Fruit fly (Drosophila melanogaster) whole organism, embryonic: Measurements from ENCODE around the gene CG31871.

Experiments used
- B-H2 ChIP-seq: fragments of 200-800 bp; sonication (Bioruptor generic); optimal IDR thresholded peaks from 2 replicates; lab custom pipeline; 2018; ENCODE audit warnings: missing biosample characterization, mild to moderate bottlenecking, missing genetic modification characterization
- CG10366 ChIP-seq: fragments of 200-800 bp; sonication (Bioruptor generic); IDR thresholded peaks from 2 replicates; pipeline ENCODE4 v1.3.6; 2022; ENCODE audit warnings: missing biosample characterization, missing genetic modification characterization
- CG10654 ChIP-seq: fragments of 200-800 bp; sonication (Bioruptor generic); optimal IDR thresholded peaks from 2 replicates; lab custom pipeline; 2016; ENCODE audit warnings: missing biosample characterization, missing genetic modification characterization
- CG11723 ChIP-seq: fragments of 200-800 bp; sonication (Bioruptor generic); optimal IDR thresholded peaks from 2 replicates; lab custom pipeline; 2017; ENCODE audit warnings: missing biosample characterization, mild to moderate bottlenecking, missing genetic modification characterization
- CG12391 ChIP-seq: fragments of 200-800 bp; sonication (Bioruptor generic); optimal IDR thresholded peaks from 3 replicates; lab custom pipeline; 2018; ENCODE audit warnings: missing biosample characterization, mild to moderate bottlenecking, missing genetic modification characterization, moderate library complexity
- CG13287 ChIP-seq: fragments of 200-800 bp; sonication (Bioruptor generic); IDR thresholded peaks from 2 replicates; pipeline ENCODE4 v1.3.6; 2022; ENCODE audit warnings: missing biosample characterization, missing genetic modification characterization; ENCODE audit not compliant: partially characterized antibody
- CG15011 ChIP-seq: fragments of 200-800 bp; sonication (Bioruptor generic); optimal IDR thresholded peaks from 3 replicates; lab custom pipeline; 2018; ENCODE audit warnings: missing biosample characterization, mild to moderate bottlenecking, missing genetic modification characterization
- CG1792 ChIP-seq: fragments of 200-800 bp; sonication (Bioruptor generic); optimal IDR thresholded peaks from 2 replicates; lab custom pipeline; 2016; ENCODE audit warnings: missing biosample characterization, missing genetic modification characterization
- CG18011 ChIP-seq: fragments of 200-800 bp; sonication (Bioruptor generic); optimal IDR thresholded peaks from 2 replicates; lab custom pipeline; 2017; ENCODE audit warnings: missing biosample characterization, missing genetic modification characterization, mild to moderate bottlenecking, moderate library complexity, missing genotype
- CG18599 ChIP-seq: fragments of 200-800 bp; sonication (Bioruptor generic); optimal IDR thresholded peaks from 3 replicates; lab custom pipeline; 2017; ENCODE audit warnings: missing biosample characterization, missing genetic modification characterization, mild to moderate bottlenecking, moderate library complexity, missing genetic modification reagents
- CG2120 ChIP-seq: fragments of 200-800 bp; sonication (Bioruptor generic); optimal IDR thresholded peaks from 3 replicates; lab custom pipeline; 2016; ENCODE audit warnings: missing biosample characterization, missing genetic modification characterization
- CG2199 ChIP-seq: fragments of 200-800 bp; sonication (Bioruptor generic); IDR thresholded peaks from 3 replicates; pipeline ENCODE4 v1.3.6; 2022; ENCODE audit warnings: missing biosample characterization, missing genetic modification characterization
- CG2875 ChIP-seq: fragments of 200-800 bp; sonication (Bioruptor generic); optimal IDR thresholded peaks from 2 replicates; lab custom pipeline; 2017; ENCODE audit warnings: missing biosample characterization, mild to moderate bottlenecking, missing genetic modification characterization, missing genetic modification reagents
- CG31441 ChIP-seq: fragments of 200-800 bp; sonication (Bioruptor generic); IDR thresholded peaks from 2 replicates; pipeline ENCODE4 v1.3.6; 2022; ENCODE audit warnings: missing biosample characterization, missing genetic modification characterization
- CG4282 ChIP-seq: fragments of 200-800 bp; sonication (Bioruptor generic); optimal IDR thresholded peaks from 2 replicates; lab custom pipeline; 2016; ENCODE audit warnings: missing biosample characterization, missing genetic modification characterization
- CG4404 ChIP-seq: fragments of 200-800 bp; sonication (Bioruptor generic); IDR thresholded peaks from 2 replicates; pipeline ENCODE4 v1.3.6; 2022; ENCODE audit warnings: missing biosample characterization, missing genetic modification characterization
- CG4707 ChIP-seq: fragments of 200-800 bp; sonication (Bioruptor generic); optimal IDR thresholded peaks from 2 replicates; lab custom pipeline; 2018; ENCODE audit warnings: missing biosample characterization, mild to moderate bottlenecking, missing genetic modification characterization, moderate library complexity
- CG6689 ChIP-seq: fragments of 200-800 bp; sonication (Bioruptor generic); IDR thresholded peaks from 2 replicates; pipeline ENCODE4 v1.3.6; 2022; ENCODE audit warnings: missing biosample characterization, missing genetic modification characterization
- CG6813 ChIP-seq: fragments of 200-800 bp; sonication (Bioruptor generic); optimal IDR thresholded peaks from 2 replicates; lab custom pipeline; 2017; ENCODE audit warnings: missing biosample characterization, missing genetic modification characterization, mild to moderate bottlenecking, moderate library complexity, missing genetic modification reagents
- CG9215 ChIP-seq: fragments of 200-800 bp; sonication (Bioruptor generic); IDR thresholded peaks from 2 replicates; pipeline ENCODE4 v1.3.6; 2022; ENCODE audit warnings: missing biosample characterization, missing genetic modification characterization
- D19B ChIP-seq: fragments of 200-800 bp; sonication (Bioruptor generic); optimal IDR thresholded peaks from 2 replicates; lab custom pipeline; 2017; ENCODE audit warnings: missing biosample characterization, mild to moderate bottlenecking, missing genetic modification characterization
- Dbx ChIP-seq: fragments of 200-800 bp; sonication (Bioruptor generic); IDR thresholded peaks from 3 replicates; pipeline ENCODE4 v1.3.6; 2022; ENCODE audit warnings: missing biosample characterization, missing genetic modification characterization
- Dfd ChIP-seq, 2 experiments: fragments of >200 bp; optimal IDR thresholded peaks; 2 replicates each; lab custom pipeline; 2017; ENCODE audit warnings: missing biosample characterization in 2 of 2, missing genetic modification characterization in 2 of 2
- Dp ChIP-seq: fragments of 200-800 bp; sonication (Bioruptor generic); optimal IDR thresholded peaks from 2 replicates; lab custom pipeline; 2018; ENCODE audit warnings: missing biosample characterization, mild to moderate bottlenecking, missing genetic modification characterization, moderate library complexity
- Ets97D ChIP-seq: fragments of 200-800 bp; sonication (Bioruptor generic); optimal IDR thresholded peaks from 3 replicates; lab custom pipeline; 2016; ENCODE audit warnings: missing biosample characterization, missing genetic modification characterization
- HLH4C ChIP-seq: fragments of 200-800 bp; sonication (Bioruptor generic); IDR thresholded peaks from 3 replicates; pipeline ENCODE4 v1.3.6; 2022; ENCODE audit warnings: missing biosample characterization, missing genetic modification characterization; ENCODE audit not compliant: partially characterized antibody
- HLH54F ChIP-seq: fragments of 200-800 bp; sonication (Bioruptor generic); optimal IDR thresholded peaks from 3 replicates; lab custom pipeline; 2016; ENCODE audit warnings: missing biosample characterization, missing genetic modification characterization
- Kr ChIP-seq: fragments of 200-800 bp; sonication (Bioruptor generic); optimal IDR thresholded peaks from 2 replicates; lab custom pipeline; 2017; ENCODE audit warnings: missing biosample characterization, mild to moderate bottlenecking, missing genetic modification characterization
- Lim3 ChIP-seq: fragments of 200-800 bp; sonication (Bioruptor generic); IDR thresholded peaks from 2 replicates; pipeline ENCODE4 v1.3.6; 2022; ENCODE audit warnings: missing biosample characterization, missing genetic modification characterization
- MTF-1 ChIP-seq: fragments of 200-800 bp; sonication (Bioruptor generic); optimal IDR thresholded peaks from 2 replicates; lab custom pipeline; 2018; ENCODE audit warnings: missing biosample characterization, mild to moderate bottlenecking, missing genetic modification characterization, borderline replicate concordance
- NK7.1 ChIP-seq: fragments of 200-800 bp; sonication (Bioruptor generic); optimal IDR thresholded peaks from 3 replicates; lab custom pipeline; 2016; ENCODE audit warnings: missing biosample characterization, missing genetic modification characterization
- NfI ChIP-seq: fragments of 200-800 bp; sonication (Bioruptor generic); optimal IDR thresholded peaks from 3 replicates; lab custom pipeline; 2018; ENCODE audit warnings: missing biosample characterization, mild to moderate bottlenecking, missing genetic modification characterization, moderate library complexity
- bab2 ChIP-seq: fragments of 200-800 bp; sonication (Bioruptor generic); optimal IDR thresholded peaks from 2 replicates; lab custom pipeline; 2016; ENCODE audit warnings: missing biosample characterization, missing genetic modification characterization
- chm ChIP-seq: fragments of 200-800 bp; sonication (Bioruptor generic); IDR thresholded peaks from 2 replicates; pipeline ENCODE4 v1.3.6; 2022; ENCODE audit warnings: missing biosample characterization, missing genetic modification characterization
- da ChIP-seq: fragments of 200-800 bp; sonication (Bioruptor generic); optimal IDR thresholded peaks from 2 replicates; lab custom pipeline; 2016; ENCODE audit warnings: missing biosample characterization, missing genetic modification characterization
- fd96Cb ChIP-seq: fragments of 200-800 bp; sonication (Bioruptor generic); optimal IDR thresholded peaks from 2 replicates; lab custom pipeline; 2018; ENCODE audit warnings: missing biosample characterization, mild to moderate bottlenecking, missing genetic modification characterization, moderate library complexity
- gfzf ChIP-seq: fragments of 200-800 bp; sonication (Bioruptor generic); optimal IDR thresholded peaks from 2 replicates; lab custom pipeline; 2016; ENCODE audit warnings: missing biosample characterization, mild to moderate bottlenecking, missing genetic modification characterization, moderate library complexity
- gsb ChIP-seq: fragments of 200-800 bp; sonication (Bioruptor generic); IDR thresholded peaks from 2 replicates; pipeline ENCODE4 v1.3.6; 2022; ENCODE audit warnings: missing biosample characterization, missing genetic modification characterization
- gt ChIP-seq: fragments of 200-800 bp; sonication (Bioruptor generic); IDR thresholded peaks from 2 replicates; pipeline ENCODE4 v1.3.6; 2022; ENCODE audit warnings: missing biosample characterization, missing genetic modification characterization
- hbn ChIP-seq: fragments of 200-800 bp; sonication (Bioruptor generic); IDR thresholded peaks from 2 replicates; pipeline ENCODE4 v1.3.6; 2022; ENCODE audit warnings: missing biosample characterization, missing genetic modification characterization; ENCODE audit not compliant: partially characterized antibody
- hkb ChIP-seq, 2 experiments: fragments of 200-800 bp in 1 of 2; fragments of >200 bp in 1 of 2; sonication (Bioruptor generic) in 1 of 2; IDR thresholded peaks in 1 of 2; optimal IDR thresholded peaks in 1 of 2; 2 replicates each; pipeline versions ENCODE4 v1.3.6 to Lab custom; 2017 to 2022; ENCODE audit warnings: missing biosample characterization in 1 of 2, missing genetic modification characterization in 1 of 2
- jing ChIP-seq: fragments of 200-800 bp; sonication (Bioruptor generic); optimal IDR thresholded peaks from 2 replicates; lab custom pipeline; 2018; ENCODE audit warnings: missing biosample characterization, mild to moderate bottlenecking, missing genetic modification characterization
- lbe ChIP-seq: fragments of 200-800 bp; sonication (Bioruptor generic); optimal IDR thresholded peaks from 2 replicates; lab custom pipeline; 2016; ENCODE audit warnings: missing biosample characterization, mild to moderate bottlenecking, missing genetic modification characterization
- nerfin-2 ChIP-seq: fragments of 200-800 bp; sonication (Bioruptor generic); IDR thresholded peaks from 2 replicates; pipeline ENCODE4 v1.3.6; 2022; ENCODE audit warnings: missing biosample characterization, missing genetic modification characterization; ENCODE audit not compliant: partially characterized antibody
- psq ChIP-seq: fragments of 200-800 bp; sonication (Bioruptor generic); optimal IDR thresholded peaks from 2 replicates; lab custom pipeline; 2017; ENCODE audit warnings: missing biosample characterization, missing genetic modification characterization
- sc ChIP-seq, 3 experiments: fragments of >200 bp in 2 of 3; fragments of 200-800 bp in 1 of 3; sonication (Bioruptor generic) in 1 of 3; optimal IDR thresholded peaks; 2 replicates in 2 of 3; 3 replicates in 1 of 3; lab custom pipeline; 2017; ENCODE audit warnings: mild to moderate bottlenecking in 1 of 3, missing biosample characterization in 1 of 3, missing genetic modification characterization in 1 of 3, missing genetic modification reagents in 1 of 3
- slou ChIP-seq: fragments of 200-800 bp; sonication (Bioruptor generic); optimal IDR thresholded peaks from 3 replicates; lab custom pipeline; 2016; ENCODE audit warnings: missing biosample characterization, missing genetic modification characterization
- stwl ChIP-seq: fragments of 200-800 bp; sonication (Bioruptor generic); optimal IDR thresholded peaks from 3 replicates; lab custom pipeline; 2018; ENCODE audit warnings: missing biosample characterization, mild to moderate bottlenecking, missing genetic modification characterization, moderate library complexity
- wdn ChIP-seq: fragments of 200-800 bp; sonication (Bioruptor generic); IDR thresholded peaks from 2 replicates; pipeline ENCODE4 v1.3.6; 2022; ENCODE audit warnings: missing biosample characterization, missing genetic modification characterization

Gene CG31871

DNA sequence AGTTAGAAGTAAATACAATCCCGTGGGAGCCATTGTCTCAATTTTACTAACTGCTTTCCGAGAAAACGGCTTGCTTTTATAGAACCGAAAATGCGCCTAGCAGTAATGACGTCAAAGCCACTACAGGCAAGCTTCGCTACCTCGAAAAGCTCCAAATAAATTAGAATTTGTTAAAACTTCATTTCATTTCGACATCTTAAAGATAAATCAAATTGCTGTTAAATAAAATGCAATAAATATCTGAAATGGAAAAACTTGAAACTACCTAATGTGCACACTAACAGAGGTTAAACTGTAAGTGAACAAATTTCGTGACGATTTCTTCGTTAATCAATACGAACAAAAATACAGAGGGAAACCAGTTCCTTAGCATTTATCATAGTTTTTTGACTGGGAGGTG is 36.1 kb downstream of the CG31871 start, which contains the start of gene CG7300 (continued):
- TF ChIP-seq nerfin-2 (no peak), CG18011 (no peak), CG9215 (GFP tag; lab: Robert Waterston, UW) (peak; percentile 61), Dp (GFP tag; lab: Kevin White, UChicago) (no peak), HLH54F (peak; percentile 21), Lim3 (GFP tag; lab: Robert Waterston, UW) (no peak), gsb (GFP tag; lab: Robert Waterston, UW) (0 out of 2 replicates have a peak, but pooled peaks have one; percentile 38), B-H2 (no peak), HLH4C (GFP tag; lab: Robert Waterston, UW) (no peak), CG10654 (GFP tag; lab: Kevin White, UChicago) (no peak), jing (GFP tag; lab: Kevin White, UChicago) (peak; percentile 17), bab2 (GFP tag; lab: Kevin White, UChicago) (peak; percentile 24), wdn (GFP tag; lab: Robert Waterston, UW) (0 out of 2 replicates have a peak, but pooled peaks have one; percentile 43), stwl (tag; lab: Kevin White, UChicago) (no peak), CG4404 (GFP tag; lab: Robert Waterston, UW) (no peak), da (GFP tag; lab: Kevin White, UChicago) (no peak), CG2199 (no peak), CG4707 (GFP tag; lab: Kevin White, UChicago) (no peak), hkb (optimal IDR thresholded peaks at IDR 0.05; lab: Kevin White, UChicago) (no peak), hkb (GFP tag; IDR thresholded peaks at IDR 0.05; lab: Robert Waterston, UW) (peak; percentile 64), NK7.1 (GFP tag; lab: Kevin White, UChicago) (peak; percentile 12), chm (GFP tag; lab: Robert Waterston, UW) (peak; percentile 42; the same call in 1 of the 2 replicates), Kr (no peak), hbn (GFP tag; lab: Robert Waterston, UW) (no peak), CG6689 (GFP tag; lab: Robert Waterston, UW) (peak; percentile 57), CG13287 (GFP tag; lab: Robert Waterston, UW) (no peak), gfzf (no peak), psq (GFP tag; lab: Kevin White, UChicago) (no peak), Ets97D (GFP tag; lab: Kevin White, UChicago) (no peak), CG2120 (GFP tag; lab: Kevin White, UChicago) (peak; percentile 83), Dbx (no peak), CG6813 (peak; percentile 8), lbe (GFP tag; lab: Kevin White, UChicago) (no peak), CG2875 (GFP tag; lab: Kevin White, UChicago) (no peak), Dfd (GFP tag; optimal IDR thresholded peaks at IDR 0.05; lab: Kevin White, UChicago) (no peak), CG31441 (peak; percentile 51), slou (GFP tag; lab: Kevin White, UChicago) (peak; percentile 21), CG11723 (GFP tag; lab: Kevin White, UChicago) (no peak), CG18599 (GFP tag; lab: Kevin White, UChicago) (peak; percentile 58), MTF-1 (no peak), D19B (GFP tag; lab: Kevin White, UChicago) (peak; percentile 11), CG12391 (tag; lab: Kevin White, UChicago) (peak; percentile 58), CG15011 (GFP tag; lab: Kevin White, UChicago) (no peak), CG10366 (peak; percentile 58; the same call in 1 of the 2 replicates), NfI (GFP tag; lab: Kevin White, UChicago) (peak; percentile 46), CG1792 (GFP tag; lab: Kevin White, UChicago) (no peak), CG4282 (GFP tag; lab: Kevin White, UChicago) (no peak), gt (GFP tag; lab: Robert Waterston, UW) (no peak), sc (optimal IDR thresholded peaks at IDR 0.05; lab: Kevin White, UChicago) (no peak), sc (GFP tag; optimal IDR thresholded peaks at IDR 0.05; lab: Kevin White, UChicago) (no peak), fd96Cb (peak; percentile 52)
